Fruit fly (Drosophila melanogaster): ENCODE measurements around the gene CG1275.

dm6 chr3L:2282506-2282905 lies 25.3 kb upstream of the CG1275 start, which contains the start of gene MsR2:
- no peak for TF ChIP-seq bab1 (GFP tag; optimal IDR thresholded peaks at IDR 0.05)
- no peak for TF ChIP-seq toe (GFP tag; optimal IDR thresholded peaks at IDR 0.05)
- TF ChIP-seq CG7101 (tag; optimal IDR thresholded peaks at IDR 0.05): no peak
- TF ChIP-seq cic (GFP tag; optimal IDR thresholded peaks at IDR 0.05): no peak

Data from whole organism, adult.